Fruit fly (Drosophila melanogaster): ENCODE results near the gene CG7115.
A peak's percentile ranks its signal among the peaks of the same experiment; 100 is the strongest.

The CG7115 gene

dm6 chr2L:7821279-7821848 is 413 bp downstream of the CG7115 start (continued):
- peak; percentile 37 for TF ChIP-seq CG9215 (GFP tag; IDR thresholded peaks at IDR 0.05)
- peak; percentile 34 for TF ChIP-seq Chrac-16 (GFP tag; optimal IDR thresholded peaks at IDR 0.05)
- peak; percentile 65 for TF ChIP-seq CG2712 (tag; optimal IDR thresholded peaks at IDR 0.05)
- peak; percentile 81; the same call in 2 of the 4 replicates for TF ChIP-seq chinmo (GFP tag; IDR thresholded peaks at IDR 0.05; ENCODE audit: partially characterized antibody)
- peak; percentile 77 for TF ChIP-seq inv (GFP tag; IDR thresholded peaks at IDR 0.05; ENCODE audit: partially characterized antibody)
- no peak for TF ChIP-seq CG7357 (GFP tag; IDR thresholded peaks at IDR 0.05)
- peak; percentile 76 for TF ChIP-seq Sry-δ (GFP tag; optimal IDR thresholded peaks at IDR 0.05)
- peak; percentile 79 for TF ChIP-seq ci (GFP tag; IDR thresholded peaks at IDR 0.05)
- TF ChIP-seq fu2 (GFP tag; optimal IDR thresholded peaks at IDR 0.05) = peak; percentile 37
- no peak for TF ChIP-seq CG11723 (GFP tag; optimal IDR thresholded peaks at IDR 0.05)
- TF ChIP-seq CG8089 (GFP tag; optimal IDR thresholded peaks at IDR 0.05) = peak; percentile 36
- no peak for TF ChIP-seq CG10431 (GFP tag; optimal IDR thresholded peaks at IDR 0.05)
- no peak for TF ChIP-seq CG31388 (GFP tag; optimal IDR thresholded peaks at IDR 0.05)
- TF ChIP-seq CG4328 (GFP tag; optimal IDR thresholded peaks at IDR 0.05) = peak; percentile 55
- TF ChIP-seq HLH3B (GFP tag; IDR thresholded peaks at IDR 0.05) = 0 out of 2 replicates have a peak, but pooled peaks have one; percentile 48
- no peak for TF ChIP-seq CG17612 (GFP tag; IDR thresholded peaks at IDR 0.05)
- TF ChIP-seq CG9817 (tag; optimal IDR thresholded peaks at IDR 0.05) = peak; percentile 45
- TF ChIP-seq gcm2 (GFP tag; optimal IDR thresholded peaks at IDR 0.05) = no peak
- peak; percentile 63 for TF ChIP-seq CG14860 (GFP tag; IDR thresholded peaks at IDR 0.05; ENCODE audit: partially characterized antibody)
- TF ChIP-seq Awh (GFP tag; IDR thresholded peaks at IDR 0.05) = no peak
- peak; percentile 51 for TF ChIP-seq CG3847 (GFP tag; IDR thresholded peaks at IDR 0.05)
- peak; percentile 48; the same call in 1 of the 3 replicates for TF ChIP-seq H15 (GFP tag; IDR thresholded peaks at IDR 0.05)
- no peak for TF ChIP-seq CG17385 (GFP tag; optimal IDR thresholded peaks at IDR 0.05)
- peak; percentile 72 for TF ChIP-seq Dad (GFP tag; optimal IDR thresholded peaks at IDR 0.05)
- peak in 1 of 2 experiments; percentile 28 for TF ChIP-seq Eip74EF (GFP tag; optimal IDR thresholded peaks at IDR 0.05)
- no peak for TF ChIP-seq CG4730 (GFP tag; IDR thresholded peaks at IDR 0.05)
- TF ChIP-seq Aef1 (GFP tag; IDR thresholded peaks at IDR 0.05) = no peak; the same call in 2 of the 3 replicates
- TF ChIP-seq CG30403 (GFP tag; optimal IDR thresholded peaks at IDR 0.05) = peak; percentile 71
- no peak for TF ChIP-seq lov (optimal IDR thresholded peaks at IDR 0.05)
- 0 out of 3 replicates have a peak, but pooled peaks have one; percentile 62 for TF ChIP-seq lov (GFP tag; IDR thresholded peaks at IDR 0.05)
- TF ChIP-seq ap (GFP tag; IDR thresholded peaks at IDR 0.05) = no peak
- peak; percentile 24; the same call in 1 of the 2 replicates for TF ChIP-seq klu (GFP tag; IDR thresholded peaks at IDR 0.05)
- TF ChIP-seq Drgx (GFP tag; IDR thresholded peaks at IDR 0.05) = peak; percentile 15; the same call in 1 of the 2 replicates
- TF ChIP-seq Taf1 (GFP tag; IDR thresholded peaks at IDR 0.05) = no peak
- TF ChIP-seq ems (GFP tag; optimal IDR thresholded peaks at IDR 0.05) = peak; percentile 73
- peak; percentile 40 for TF ChIP-seq Ssrp (tag; optimal IDR thresholded peaks at IDR 0.05)
- TF ChIP-seq CG7987 (GFP tag; optimal IDR thresholded peaks at IDR 0.05) = no peak
- peak; percentile 84 for TF ChIP-seq ato (GFP tag; IDR thresholded peaks at IDR 0.05; ENCODE audit: partially characterized antibody)
- TF ChIP-seq nmo (GFP tag; optimal IDR thresholded peaks at IDR 0.05) = peak; percentile 40
- TF ChIP-seq Mrtf (GFP tag; IDR thresholded peaks at IDR 0.05) = 0 out of 3 replicates have a peak, but pooled peaks have one; percentile 47
- TF ChIP-seq CG10654 (GFP tag; optimal IDR thresholded peaks at IDR 0.05) = peak; percentile 32
- peak; percentile 17 for TF ChIP-seq CG17359 (tag; optimal IDR thresholded peaks at IDR 0.05)
- TF ChIP-seq h (optimal IDR thresholded peaks at IDR 0.05) = no peak
- TF ChIP-seq trem (tag; optimal IDR thresholded peaks at IDR 0.05) = peak; percentile 44
- peak; percentile 44 for TF ChIP-seq CG1792 (GFP tag; optimal IDR thresholded peaks at IDR 0.05)
- peak; percentile 58 for TF ChIP-seq Max (GFP tag; optimal IDR thresholded peaks at IDR 0.05)
- peak; percentile 50 for TF ChIP-seq CG8924 (tag; optimal IDR thresholded peaks at IDR 0.05)
- no peak for TF ChIP-seq br (optimal IDR thresholded peaks at IDR 0.05)
- TF ChIP-seq repo (GFP tag; optimal IDR thresholded peaks at IDR 0.05) = peak; percentile 71
- no peak for TF ChIP-seq CG6813 (GFP tag; optimal IDR thresholded peaks at IDR 0.05)
- TF ChIP-seq sd (tag; optimal IDR thresholded peaks at IDR 0.05) = no peak
